Worm (Caenorhabditis elegans): ENCODE data around the gene C45G9.2.
A peak's percentile ranks its signal among the peaks of the same experiment; 100 is the strongest.

The C45G9.2 gene

DNA sequence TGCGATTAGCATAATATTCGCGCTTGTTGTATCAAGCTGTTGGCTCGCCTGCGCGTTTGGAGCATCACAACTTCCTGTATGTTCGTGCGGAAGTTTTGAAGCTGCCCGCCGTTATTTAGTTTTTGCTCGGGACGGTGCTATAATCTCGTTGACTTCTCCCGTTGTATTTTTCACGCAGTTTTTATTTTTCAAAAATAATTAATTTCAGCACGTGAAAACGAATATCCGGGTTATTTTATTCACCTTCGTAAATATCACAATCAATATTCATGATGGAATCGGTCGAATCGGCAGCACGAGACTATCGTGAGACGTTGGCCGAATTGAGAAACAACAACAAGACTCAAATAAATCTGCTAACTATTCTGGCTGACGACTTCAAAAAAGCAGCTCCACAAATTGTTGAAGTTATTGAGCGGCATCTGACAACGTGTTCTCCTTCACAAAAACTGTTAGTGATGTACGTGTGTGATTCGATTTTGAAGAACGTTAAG, 43.7 kb upstream of the C45G9.2 start (continued):
- TF ChIP-seq zim-3 (tag; optimal IDR thresholded peaks at IDR 0.05), result peak; percentile 35
- TF ChIP-seq ztf-6 (GFP tag; IDR thresholded peaks at IDR 0.05), result no peak
- no peak for TF ChIP-seq fkh-3 (tag; optimal IDR thresholded peaks at IDR 0.05)
- TF ChIP-seq egrh-3 (GFP tag; IDR thresholded peaks at IDR 0.05), result no peak
- no peak for TF ChIP-seq bed-2 (GFP tag; IDR thresholded peaks at IDR 0.05)
- TF ChIP-seq mes-4 (tag; optimal IDR thresholded peaks at IDR 0.05), result no peak
- no peak for TF ChIP-seq C06A6.2 (GFP tag; conservative IDR thresholded peaks at IDR 0.05)
- no peak for TF ChIP-seq rpc-1 (optimal IDR thresholded peaks at IDR 0.05)
- no peak for TF ChIP-seq rpc-1 (tag; optimal IDR thresholded peaks at IDR 0.05)
- no peak for TF ChIP-seq lsy-27 (tag; optimal IDR thresholded peaks at IDR 0.05; ENCODE audit: borderline replicate concordance, insufficient read depth)
- TF ChIP-seq ztf-25 (GFP tag; IDR thresholded peaks at IDR 0.05), result no peak
- no peak for TF ChIP-seq F57A8.1 (GFP tag; optimal IDR thresholded peaks at IDR 0.05)
- TF ChIP-seq mel-28 (tag; optimal IDR thresholded peaks at IDR 0.05; ENCODE audit: borderline replicate concordance), result peak; percentile 37
- TF ChIP-seq snpc-1.3 (tag; optimal IDR thresholded peaks at IDR 0.05; ENCODE audit: insufficient read depth), result no peak
- TF ChIP-seq F49E8.2 (tag; optimal IDR thresholded peaks at IDR 0.05; ENCODE audit: insufficient read depth), result no peak
- TF ChIP-seq let-526 (GFP tag; IDR thresholded peaks at IDR 0.05), result no peak
- TF ChIP-seq ceh-91 (GFP tag; IDR thresholded peaks at IDR 0.05), result 0 out of 2 replicates have a peak, but pooled peaks have one; percentile 24
- TF ChIP-seq ztf-3 (GFP tag; optimal IDR thresholded peaks at IDR 0.05), result no peak
- TF ChIP-seq him-1 (tag; optimal IDR thresholded peaks at IDR 0.05), result no peak
- peak; percentile 57 for TF ChIP-seq rcor-1 (GFP tag; IDR thresholded peaks at IDR 0.05)
- TF ChIP-seq ceh-79 (tag; optimal IDR thresholded peaks at IDR 0.05), result no peak
- no peak for TF ChIP-seq snpc-3.4 (tag; optimal IDR thresholded peaks at IDR 0.05)
- TF ChIP-seq nfya-2 (GFP tag; IDR thresholded peaks at IDR 0.05), result no peak
- TF ChIP-seq F33H1.4 (GFP tag; IDR thresholded peaks at IDR 0.05), result peak; percentile 36; the same call in 1 of the 2 replicates
- TF ChIP-seq T07F8.4 (tag; optimal IDR thresholded peaks at IDR 0.05), result peak; percentile 5
- peak; percentile 43 for TF ChIP-seq madf-10 (tag; optimal IDR thresholded peaks at IDR 0.05)
- TF ChIP-seq nhr-80 (tag; optimal IDR thresholded peaks at IDR 0.05), result peak; percentile 9
- no peak for TF ChIP-seq cebp-1 (GFP tag; IDR thresholded peaks at IDR 0.05)
- TF ChIP-seq cebp-1 (tag; optimal IDR thresholded peaks at IDR 0.05), result peak; percentile 49
- no peak for TF ChIP-seq cebp-2 (GFP tag; IDR thresholded peaks at IDR 0.05)
- TF ChIP-seq xnd-1 (tag; optimal IDR thresholded peaks at IDR 0.05), result no peak
- no peak for TF ChIP-seq nhr-179 (tag; optimal IDR thresholded peaks at IDR 0.05)
- no peak; the same call in 1 of the 2 replicates for TF ChIP-seq egl-44 (GFP tag; IDR thresholded peaks at IDR 0.05)
- TF ChIP-seq F37B4.10 (GFP tag; IDR thresholded peaks at IDR 0.05), result no peak
- peak; percentile 51; the same call in 1 of the 2 replicates for TF ChIP-seq ekl-4 (GFP tag; IDR thresholded peaks at IDR 0.05)
- TF ChIP-seq hsf-1 (GFP tag; IDR thresholded peaks at IDR 0.05), result no peak; the same call in 1 of the 2 replicates
- TF ChIP-seq ccch-3 (GFP tag; optimal IDR thresholded peaks at IDR 0.05), result no peak
- no peak for TF ChIP-seq dpff-1 (tag; optimal IDR thresholded peaks at IDR 0.05)
- TF ChIP-seq unc-130 (GFP tag; optimal IDR thresholded peaks at IDR 0.05), result no peak
- peak; percentile 27 for TF ChIP-seq atf-7 (tag; optimal IDR thresholded peaks at IDR 0.05)
- TF ChIP-seq Y56A3A.18 (GFP tag; IDR thresholded peaks at IDR 0.05), result peak; percentile 11; the same call in 1 of the 2 replicates
- TF ChIP-seq B0336.3 (GFP tag; IDR thresholded peaks at IDR 0.05), result no peak; the same call in none of the 2 replicates
- peak; percentile 90 for TF ChIP-seq ama-1 (optimal IDR thresholded peaks at IDR 0.05)
- TF ChIP-seq ama-1 (GFP tag; optimal IDR thresholded peaks at IDR 0.05), result peak in 1 of 2 experiments; percentile 39
- TF ChIP-seq hlh-26 (GFP tag; conservative IDR thresholded peaks at IDR 0.05), result no peak
- no peak for TF ChIP-seq unc-62 (GFP tag; optimal IDR thresholded peaks at IDR 0.05)
- peak; percentile 19 for TF ChIP-seq B0261.1 (tag; optimal IDR thresholded peaks at IDR 0.05)
- TF ChIP-seq tlf-1 (GFP tag; optimal IDR thresholded peaks at IDR 0.05), result peak; percentile 67
- TF ChIP-seq ceh-27 (GFP tag; optimal IDR thresholded peaks at IDR 0.05), result no peak
- no peak for TF ChIP-seq somi-1 (GFP tag; optimal IDR thresholded peaks at IDR 0.05)
